Fruit fly (Drosophila melanogaster) whole organism, embryonic: ENCODE measurements around the gene Idgf4.
A peak's percentile ranks its signal among the peaks of the same experiment; 100 is the strongest.

Source experiments
- BEAF-32 ChIP-seq: fragments of 200-800 bp; sonication (Bioruptor generic); optimal IDR thresholded peaks from 3 replicates; lab custom pipeline; 2017; ENCODE audit warnings: missing biosample characterization, missing genetic modification characterization, mild to moderate bottlenecking, moderate library complexity, missing genetic modification reagents
- CG16815 ChIP-seq: fragments of 200-800 bp; sonication (Bioruptor generic); optimal IDR thresholded peaks from 3 replicates; lab custom pipeline; 2017; ENCODE audit warnings: missing biosample characterization, mild to moderate bottlenecking, missing genetic modification characterization
- CG17385 ChIP-seq: fragments of 200-800 bp; sonication (Bioruptor generic); optimal IDR thresholded peaks from 3 replicates; lab custom pipeline; 2018; ENCODE audit warnings: missing biosample characterization, mild to moderate bottlenecking, missing genetic modification characterization
- CG2712 ChIP-seq: fragments of 200-800 bp; optimal IDR thresholded peaks from 3 replicates; lab custom pipeline; 2019; ENCODE audit warnings: missing biosample characterization, mild to moderate bottlenecking, missing genetic modification characterization, moderate library complexity
- CG34376 ChIP-seq: fragments of 200-800 bp; sonication (Bioruptor generic); optimal IDR thresholded peaks from 2 replicates; lab custom pipeline; 2018; ENCODE audit warnings: missing biosample characterization, mild to moderate bottlenecking, missing genetic modification characterization
- Deaf1 ChIP-seq: fragments of 200-800 bp; optimal IDR thresholded peaks from 3 replicates; lab custom pipeline; 2019; ENCODE audit warnings: missing biosample characterization, mild to moderate bottlenecking, missing genetic modification characterization, moderate library complexity
- Hey ChIP-seq: fragments of 200-800 bp; sonication (Bioruptor generic); optimal IDR thresholded peaks from 3 replicates; lab custom pipeline; 2018; ENCODE audit warnings: missing biosample characterization, mild to moderate bottlenecking, missing genetic modification characterization
- Hr78 ChIP-seq, 2 experiments: fragments of 200-800 bp in 1 of 2; fragments of >200 bp in 1 of 2; sonication (Bioruptor generic) in 1 of 2; optimal IDR thresholded peaks; 2 replicates each; lab custom pipeline; 2017 to 2019; ENCODE audit warnings: missing biosample characterization in 2 of 2, missing genetic modification characterization in 2 of 2, mild to moderate bottlenecking in 1 of 2, moderate library complexity in 1 of 2
- Med ChIP-seq: fragments of 200-800 bp; sonication (Bioruptor generic); peaks from one replicate; lab custom pipeline; 2016; ENCODE audit warnings: missing biosample characterization, missing genetic modification characterization, mild to moderate bottlenecking, inconsistent platforms, moderate library complexity
- Oaz ChIP-seq: fragments of 200-800 bp; sonication (Bioruptor generic); IDR thresholded peaks from 2 replicates; pipeline ENCODE4 v1.3.6; 2022; ENCODE audit warnings: missing biosample characterization, missing genetic modification characterization
- Trl ChIP-seq, 3 experiments: fragments of >200 bp in 2 of 3; fragments of 200-800 bp in 1 of 3; sonication (Bioruptor generic) in 1 of 3; optimal IDR thresholded peaks; 2 replicates in 1 of 3; 3 replicates in 2 of 3; lab custom pipeline; 2016 to 2017; ENCODE audit warnings: missing biosample characterization in 1 of 3, missing genetic modification characterization in 1 of 3
- caup ChIP-seq: fragments of 200-800 bp; sonication (Bioruptor generic); optimal IDR thresholded peaks from 3 replicates; lab custom pipeline; 2017; ENCODE audit warnings: missing biosample characterization, mild to moderate bottlenecking, missing genetic modification characterization, moderate library complexity; ENCODE audit not compliant: severe bottlenecking
- chinmo ChIP-seq: fragments of 200-800 bp; sonication (Bioruptor generic); IDR thresholded peaks from 4 replicates; pipeline ENCODE4 v1.3.6; 2022; ENCODE audit warnings: missing biosample characterization, missing genetic modification characterization; ENCODE audit not compliant: partially characterized antibody
- crol ChIP-seq: fragments of 200-800 bp; sonication (Bioruptor generic); IDR thresholded peaks from 2 replicates; pipeline ENCODE4 v1.3.6; 2022; ENCODE audit warnings: missing biosample characterization, missing genetic modification characterization
- crp ChIP-seq, 2 experiments: fragments of 200-800 bp; sonication (Bioruptor generic); optimal IDR thresholded peaks; 2 replicates in 1 of 2; 3 replicates in 1 of 2; lab custom pipeline; 2017; ENCODE audit warnings: missing biosample characterization in 2 of 2, missing genetic modification characterization in 2 of 2, mild to moderate bottlenecking in 1 of 2, moderate library complexity in 1 of 2
- disco-r ChIP-seq: fragments of 200-800 bp; sonication (Bioruptor generic); optimal IDR thresholded peaks from 2 replicates; lab custom pipeline; 2016; ENCODE audit warnings: missing biosample characterization, missing genetic modification characterization
- ftz-f1 ChIP-seq: fragments of 200-800 bp; sonication (Bioruptor generic); optimal IDR thresholded peaks from 2 replicates; lab custom pipeline; 2016; ENCODE audit warnings: missing biosample characterization, missing genetic modification characterization
- rib ChIP-seq: fragments of 200-800 bp; sonication (Bioruptor generic); IDR thresholded peaks from 2 replicates; pipeline ENCODE4 v1.3.6; 2022; ENCODE audit warnings: missing biosample characterization, missing genetic modification characterization
- stwl ChIP-seq: fragments of 200-800 bp; sonication (Bioruptor generic); optimal IDR thresholded peaks from 3 replicates; lab custom pipeline; 2018; ENCODE audit warnings: missing biosample characterization, mild to moderate bottlenecking, missing genetic modification characterization, moderate library complexity

Gene Idgf4

DNA sequence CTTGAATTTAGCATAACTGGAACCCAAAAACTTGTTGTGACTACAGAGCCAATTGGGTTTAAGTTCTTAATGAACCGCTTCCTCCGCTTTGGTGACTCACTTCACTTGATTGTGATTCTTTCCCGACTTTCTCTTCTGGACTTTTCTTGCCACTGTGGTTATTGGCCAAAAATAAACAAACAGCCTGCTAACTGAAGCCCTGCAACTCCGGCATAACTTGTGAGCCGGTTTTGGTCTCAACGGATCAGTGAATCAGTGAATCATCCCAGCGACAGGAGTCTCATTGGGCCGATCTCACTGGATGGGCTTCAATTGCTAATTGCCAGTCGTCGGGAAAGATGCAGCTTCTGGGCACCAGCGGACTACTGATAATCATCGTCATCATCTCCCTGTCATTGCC is 47.8 kb downstream of the Idgf4 start:
- TF ChIP-seq CG16815 (GFP tag; lab: Kevin White, UChicago) (no peak), BEAF-32 (GFP tag; lab: Kevin White, UChicago) (no peak), Oaz (GFP tag; lab: Robert Waterston, UW) (no peak), caup (GFP tag; lab: Kevin White, UChicago) (no peak)

dm6 chrX:9881746-9882145 is 49.0 kb downstream of the Idgf4 start, which contains the start of gene CG9689:
Gene CG9689, plus strand, starts transcription at chrX:9881953.
- TF ChIP-seq Trl (optimal IDR thresholded peaks at IDR 0.05; lab: Kevin White, UChicago) = peak in 1 of 2 experiments; percentile 8
- TF ChIP-seq Trl (GFP tag; optimal IDR thresholded peaks at IDR 0.05; lab: Kevin White, UChicago) = no peak
- peak; percentile 57 for TF ChIP-seq Deaf1 (tag; lab: Kevin White, UChicago)
- TF ChIP-seq crp (GFP tag; optimal IDR thresholded peaks at IDR 0.05; lab: Kevin White, UChicago) = no peak
- no peak for TF ChIP-seq rib (GFP tag; lab: Robert Waterston, UW)
- no peak for TF ChIP-seq CG17385 (GFP tag; lab: Kevin White, UChicago)
- TF ChIP-seq chinmo = peak; percentile 56; the same call in 1 of the 4 replicates
- TF ChIP-seq Hey (tag; lab: Kevin White, UChicago) = no peak

- no peak for TF ChIP-seq CG2712
These were observed 51.2 kb downstream of the Idgf4 start, which contains the start of gene CG9686 for dm6 chrX:9879570-9879969. Gene CG9686, plus strand, starts transcription at chrX:9879870.

- TF ChIP-seq Hr78 (GFP tag; optimal IDR thresholded peaks at IDR 0.05; lab: Kevin White, UChicago) (peak in 1 of 2 experiments; percentile 53), crol (GFP tag; lab: Robert Waterston, UW) (peak; percentile 42; the same call in 1 of the 2 replicates), Med (GFP tag; lab: Kevin White, UChicago) (peak; percentile 24), chinmo (0 out of 4 replicates have a peak, but pooled peaks have one; percentile 15), stwl (no peak), CG34376 (GFP tag; lab: Kevin White, UChicago) (peak; percentile 4), ftz-f1 (GFP tag; lab: Kevin White, UChicago) (peak; percentile 76), disco-r (GFP tag; lab: Kevin White, UChicago) (no peak)
These were observed 52.6 kb downstream of the Idgf4 start, which contains the start of gene CG1468 for dm6 chrX:9878125-9878524. Gene CG1468, plus strand, starts transcription at chrX:9878422.
